Worm (Caenorhabditis elegans) whole organism, late embryonic: ENCODE data around the gene gpr-1.

Source experiments
- C08G9.2 ChIP-seq: sonication (generic microtip); optimal IDR thresholded peaks from 2 replicates; lab custom pipeline; 2016; ENCODE audit warnings: mild to moderate bottlenecking, missing genetic modification characterization, moderate library complexity, missing compliant biosample characterization
- K02D7.2 ChIP-seq: sonication (generic microtip); optimal IDR thresholded peaks from 2 replicates; lab custom pipeline; 2017; ENCODE audit warnings: mild to moderate bottlenecking, missing genetic modification characterization, missing compliant biosample characterization
- K09A11.1 ChIP-seq: sonication (generic microtip); optimal IDR thresholded peaks from 2 replicates; lab custom pipeline; 2017; ENCODE audit warnings: antibody characterized with exemption, mild to moderate bottlenecking, missing genetic modification characterization, missing compliant biosample characterization; ENCODE audit not compliant: insufficient read depth
- T23F11.4 ChIP-seq: fragments of 200-800 bp; sonication (Bioruptor generic); optimal IDR thresholded peaks from 2 replicates; lab custom pipeline; 2018; ENCODE audit warnings: mild to moderate bottlenecking, missing genetic modification characterization, missing compliant biosample characterization
- Y22D7AL.16 ChIP-seq: sonication (generic microtip); optimal IDR thresholded peaks from 2 replicates; lab custom pipeline; 2016; ENCODE audit warnings: missing genetic modification characterization, missing compliant biosample characterization
- ahr-1 ChIP-seq: sonication (generic microtip); optimal IDR thresholded peaks from 2 replicates; lab custom pipeline; 2016; ENCODE audit warnings: missing genetic modification characterization, missing compliant biosample characterization
- ceh-14 ChIP-seq: sonication (generic microtip); optimal IDR thresholded peaks from 2 replicates; lab custom pipeline; 2016; ENCODE audit warnings: missing genotype, missing genetic modification characterization, missing compliant biosample characterization
- ceh-2 ChIP-seq: sonication (generic microtip); optimal IDR thresholded peaks from 2 replicates; lab custom pipeline; 2016; ENCODE audit warnings: missing genotype, missing genetic modification characterization, missing compliant biosample characterization
- ceh-22 ChIP-seq: sonication (generic microtip); optimal IDR thresholded peaks from 2 replicates; lab custom pipeline; 2017; ENCODE audit warnings: missing biosample characterization, missing genetic modification characterization
- ceh-30 ChIP-seq: fragments of 150-350 bp; optimal IDR thresholded peaks from 2 replicates; lab custom pipeline; 2014; ENCODE audit warnings: missing biosample characterization, missing genetic modification characterization
- ceh-45 ChIP-seq: fragments of 200-800 bp; sonication (Bioruptor generic); IDR thresholded peaks from 2 replicates; pipeline ENCODE4 v1.3.6; 2022; ENCODE audit warnings: missing genetic modification reagents, missing genetic modification characterization, missing compliant biosample characterization
- ceh-6 ChIP-seq: fragments of 200-800 bp; sonication (Bioruptor generic); optimal IDR thresholded peaks from 2 replicates; lab custom pipeline; 2018; ENCODE audit warnings: mild to moderate bottlenecking, missing genetic modification characterization, missing compliant biosample characterization
- ceh-9 ChIP-seq: sonication (generic microtip); optimal IDR thresholded peaks from 2 replicates; lab custom pipeline; 2016; ENCODE audit warnings: mild to moderate bottlenecking, missing genetic modification characterization, inconsistent platforms, missing compliant biosample characterization
- che-1 ChIP-seq: sonication (generic microtip); optimal IDR thresholded peaks from 2 replicates; lab custom pipeline; 2016; ENCODE audit warnings: mild to moderate bottlenecking, missing genetic modification characterization, missing compliant biosample characterization
- dmd-4 ChIP-seq: sonication (generic microtip); optimal IDR thresholded peaks from 2 replicates; lab custom pipeline; 2016; ENCODE audit warnings: borderline replicate concordance, missing genetic modification characterization, missing compliant biosample characterization
- elt-2 ChIP-seq: sonication (generic microtip); optimal IDR thresholded peaks from 2 replicates; lab custom pipeline; 2016; ENCODE audit warnings: missing genetic modification reagents, missing genetic modification characterization, missing compliant biosample characterization
- ets-4 ChIP-seq: sonication (generic microtip); optimal IDR thresholded peaks from 2 replicates; lab custom pipeline; 2016; ENCODE audit warnings: missing genetic modification characterization, missing compliant biosample characterization
- fax-1 ChIP-seq: sonication (generic microtip); optimal IDR thresholded peaks from 2 replicates; lab custom pipeline; 2016; ENCODE audit warnings: missing genotype, missing genetic modification characterization, missing compliant biosample characterization
- fkh-10 ChIP-seq: fragments of 150-350 bp; optimal IDR thresholded peaks from 2 replicates; lab custom pipeline; 2014; ENCODE audit warnings: missing biosample characterization, missing genetic modification reagents, missing genetic modification characterization
- fkh-6 ChIP-seq: sonication (generic microtip); optimal IDR thresholded peaks from 2 replicates; lab custom pipeline; 2016; ENCODE audit warnings: missing genetic modification characterization, missing compliant biosample characterization
- gmeb-2 ChIP-seq: sonication (generic microtip); optimal IDR thresholded peaks from 2 replicates; lab custom pipeline; 2016; ENCODE audit warnings: missing genetic modification characterization, inconsistent platforms, missing compliant biosample characterization
- hlh-13 ChIP-seq: fragments of 200-800 bp; sonication (Bioruptor generic); optimal IDR thresholded peaks from 2 replicates; lab custom pipeline; 2018; ENCODE audit warnings: mild to moderate bottlenecking, missing genetic modification characterization, missing compliant biosample characterization
- hlh-8 ChIP-seq: sonication (generic microtip); optimal IDR thresholded peaks from 2 replicates; lab custom pipeline; 2016; ENCODE audit warnings: missing genotype, missing genetic modification characterization, missing compliant biosample characterization
- lin-11 ChIP-seq: fragments of 200-800 bp; sonication (Bioruptor generic); optimal IDR thresholded peaks from 2 replicates; lab custom pipeline; 2018; ENCODE audit warnings: mild to moderate bottlenecking, missing genetic modification characterization, missing compliant biosample characterization
- madf-2 ChIP-seq: sonication (generic microtip); optimal IDR thresholded peaks from 2 replicates; lab custom pipeline; 2017; ENCODE audit warnings: missing genetic modification characterization, missing compliant biosample characterization
- mec-3 ChIP-seq: sonication (generic microtip); optimal IDR thresholded peaks from 2 replicates; lab custom pipeline; 2016; ENCODE audit warnings: borderline replicate concordance, missing genetic modification characterization, missing compliant biosample characterization
- nfya-1 ChIP-seq: sonication (generic microtip); optimal IDR thresholded peaks from 2 replicates; lab custom pipeline; 2017; ENCODE audit warnings: missing genetic modification characterization, mild to moderate bottlenecking, missing compliant biosample characterization, antibody characterized with exemption, moderate library complexity
- nhr-11 ChIP-seq: fragments of 150-350 bp; optimal IDR thresholded peaks from 2 replicates; lab custom pipeline; 2014; ENCODE audit warnings: missing biosample characterization, missing genetic modification characterization
- pha-2 ChIP-seq: sonication (generic microtip); optimal IDR thresholded peaks from 2 replicates; lab custom pipeline; 2017; ENCODE audit warnings: mild to moderate bottlenecking, missing genetic modification characterization, missing compliant biosample characterization
- pros-1 ChIP-seq: fragments of 150-350 bp; optimal IDR thresholded peaks from 2 replicates; lab custom pipeline; 2014; ENCODE audit warnings: missing biosample characterization, missing genetic modification reagents, missing genetic modification characterization
- ref-2 ChIP-seq: sonication (generic microtip); optimal IDR thresholded peaks from 2 replicates; lab custom pipeline; 2016; ENCODE audit warnings: missing genetic modification characterization, missing compliant biosample characterization
- sox-2 ChIP-seq: fragments of 200-800 bp; sonication (Bioruptor generic); IDR thresholded peaks from 2 replicates; pipeline ENCODE4 v1.3.6; 2022; ENCODE audit warnings: missing genetic modification reagents, missing genetic modification characterization, missing compliant biosample characterization
- syd-9 ChIP-seq: sonication (generic microtip); optimal IDR thresholded peaks from 2 replicates; lab custom pipeline; 2016; ENCODE audit warnings: mild to moderate bottlenecking, missing genetic modification characterization, moderate library complexity, missing compliant biosample characterization
- tbx-7 ChIP-seq: sonication (generic microtip); optimal IDR thresholded peaks from 2 replicates; lab custom pipeline; 2016; ENCODE audit warnings: missing genotype, missing genetic modification characterization, missing compliant biosample characterization
- ttx-3 ChIP-seq: sonication (generic microtip); optimal IDR thresholded peaks from 2 replicates; lab custom pipeline; 2016; ENCODE audit warnings: missing genetic modification reagents, missing genetic modification characterization, missing compliant biosample characterization
- unc-3 ChIP-seq, 2 experiments: fragments of 200-800 bp in 1 of 2; sonication (Bioruptor generic) in 1 of 2; sonication (generic microtip) in 1 of 2; conservative IDR thresholded peaks in 1 of 2; optimal IDR thresholded peaks in 1 of 2; 2 replicates each; pipeline versions ENCODE4 v1.3.6 to Lab custom; 2016 to 2022; ENCODE audit warnings: missing compliant biosample characterization in 2 of 2, missing genetic modification characterization in 2 of 2, missing genetic modification reagents in 1 of 2
- zip-5 ChIP-seq: sonication (generic microtip); optimal IDR thresholded peaks from 2 replicates; lab custom pipeline; 2016; ENCODE audit warnings: missing genetic modification characterization, missing compliant biosample characterization

gpr-1 gene

ce11 chrIII:8616587-8616986 is 12.1 kb upstream of the gpr-1 start, which contains the start of gene C06E1.11:
Gene C06E1.11 (minus strand): TSS chrIII:8616687.
- no peak for TF ChIP-seq ahr-1 (tag; lab: Kevin White, UChicago)
- TF ChIP-seq C08G9.2 (tag; lab: Kevin White, UChicago) = no peak
- TF ChIP-seq ceh-45 (GFP tag; lab: Robert Waterston, UW) = no peak
- no peak for TF ChIP-seq lin-11 (tag; lab: Kevin White, UChicago)
- no peak for TF ChIP-seq K02D7.2 (tag; lab: Kevin White, UChicago)
- no peak for TF ChIP-seq unc-3 (GFP tag; conservative IDR thresholded peaks at IDR 0.05; lab: Robert Waterston, UW)
- no peak for TF ChIP-seq unc-3 (tag; optimal IDR thresholded peaks at IDR 0.05; lab: Kevin White, UChicago)
- no peak for TF ChIP-seq ets-4 (tag; lab: Kevin White, UChicago)
- TF ChIP-seq madf-2 = no peak
- no peak for TF ChIP-seq sox-2
- no peak for TF ChIP-seq zip-5
- TF ChIP-seq pha-2 (tag; lab: Kevin White, UChicago) = no peak
- TF ChIP-seq dmd-4 (tag; lab: Kevin White, UChicago) = no peak
- no peak for TF ChIP-seq hlh-8 (tag; lab: Kevin White, UChicago)
- TF ChIP-seq Y22D7AL.16 (tag; lab: Kevin White, UChicago) = no peak

- no peak for TF ChIP-seq pros-1 (tag; lab: Kevin White, UChicago)
- TF ChIP-seq unc-3 (GFP tag; conservative IDR thresholded peaks at IDR 0.05; lab: Robert Waterston, UW) = no peak
- no peak for TF ChIP-seq unc-3 (tag; optimal IDR thresholded peaks at IDR 0.05; lab: Kevin White, UChicago)
- TF ChIP-seq hlh-8 (tag; lab: Kevin White, UChicago) = no peak
- no peak for TF ChIP-seq tbx-7 (tag; lab: Kevin White, UChicago)
- TF ChIP-seq C08G9.2 (tag; lab: Kevin White, UChicago) = no peak
- TF ChIP-seq ceh-6 (GFP tag; lab: Kevin White, UChicago) = no peak
- TF ChIP-seq ceh-30 (tag; lab: Kevin White, UChicago) = no peak
- no peak for TF ChIP-seq nhr-11 (tag; lab: Kevin White, UChicago)
- no peak for TF ChIP-seq ref-2 (tag; lab: Kevin White, UChicago)
- TF ChIP-seq fax-1 (tag; lab: Kevin White, UChicago) = no peak
- no peak for TF ChIP-seq K09A11.1
Measured at ce11 chrIII:8618412-8618960, 10.2 kb upstream of the gpr-1 start, which contains the start of gene C13G5.2. Gene C13G5.2 (minus strand): TSS chrIII:8618462.

ce11 chrIII:8620259-8620658 is 8.5 kb upstream of the gpr-1 start:
- TF ChIP-seq dmd-4 (tag; lab: Kevin White, UChicago) = no peak

ce11 chrIII:8621002-8621401 is 7.7 kb upstream of the gpr-1 start:
- TF ChIP-seq ceh-30 (tag; lab: Kevin White, UChicago) = no peak
- no peak for TF ChIP-seq nhr-11 (tag; lab: Kevin White, UChicago)
- TF ChIP-seq nfya-1 = peak; percentile 18
- no peak for TF ChIP-seq ceh-2
- TF ChIP-seq che-1 (tag; lab: Kevin White, UChicago) = no peak
- no peak for TF ChIP-seq mec-3 (tag; lab: Kevin White, UChicago)
- TF ChIP-seq ceh-14 (tag; lab: Kevin White, UChicago) = no peak
- no peak for TF ChIP-seq fkh-6

ce11 chrIII:8621982-8622381 is 6.8 kb upstream of the gpr-1 start:
- TF ChIP-seq ref-2 (tag; lab: Kevin White, UChicago) = no peak
- TF ChIP-seq elt-2 = no peak
- TF ChIP-seq ets-4 (tag; lab: Kevin White, UChicago) = no peak
- no peak for TF ChIP-seq sox-2
- TF ChIP-seq ceh-6 (GFP tag; lab: Kevin White, UChicago) = no peak
- TF ChIP-seq T23F11.4 (GFP tag; lab: Kevin White, UChicago) = no peak
- no peak for TF ChIP-seq ceh-22 (tag; lab: Kevin White, UChicago)
- TF ChIP-seq dmd-4 (tag; lab: Kevin White, UChicago) = no peak
- no peak for TF ChIP-seq hlh-13 (GFP tag; lab: Kevin White, UChicago)
- no peak for TF ChIP-seq che-1 (tag; lab: Kevin White, UChicago)
- TF ChIP-seq ceh-9 (tag; lab: Kevin White, UChicago) = no peak
- TF ChIP-seq fkh-10 (GFP tag; lab: Kevin White, UChicago) = no peak
- TF ChIP-seq gmeb-2 (tag; lab: Kevin White, UChicago) = no peak
- no peak for TF ChIP-seq ttx-3 (tag; lab: Kevin White, UChicago)
- no peak for TF ChIP-seq syd-9 (tag; lab: Kevin White, UChicago)
